Worm (Caenorhabditis elegans) whole organism, L4 larva: Measurements from ENCODE around the gene atf-4.

Experiments used
- D1046.2 ChIP-seq: fragments of 200-800 bp; sonication (Bioruptor generic); IDR thresholded peaks from 2 replicates; pipeline ENCODE4 v1.3.6; 2022; ENCODE audit warnings: missing genetic modification characterization, missing compliant biosample characterization
- F10B5.3 ChIP-seq: sonication (generic microtip); optimal IDR thresholded peaks from 2 replicates; lab custom pipeline; 2016; ENCODE audit warnings: mild to moderate bottlenecking, missing genetic modification characterization, missing compliant biosample characterization
- F26F4.8 ChIP-seq: fragments of 200-800 bp; sonication (Bioruptor generic); conservative IDR thresholded peaks from 2 replicates; pipeline ENCODE4 v1.3.6; 2022; ENCODE audit warnings: missing genetic modification characterization, missing compliant biosample characterization
- F49E8.2 ChIP-seq: sonication (generic microtip); optimal IDR thresholded peaks from 2 replicates; lab custom pipeline; 2016; ENCODE audit warnings: missing compliant biosample characterization, mild to moderate bottlenecking, missing genetic modification characterization, borderline replicate concordance
- R02D3.7 ChIP-seq: fragments of 150-350 bp; sonication (generic microtip); optimal IDR thresholded peaks from 3 replicates; lab custom pipeline; 2014; ENCODE audit warnings: missing biosample characterization, missing genetic modification characterization
- Y48G9A.11 ChIP-seq: fragments of 200-800 bp; sonication (Bioruptor generic); IDR thresholded peaks from 2 replicates; pipeline ENCODE4 v1.3.6; 2022; ENCODE audit warnings: missing genetic modification reagents, missing genetic modification characterization, missing compliant biosample characterization
- Y75B8A.6 ChIP-seq: fragments of 200-800 bp; sonication (Bioruptor generic); IDR thresholded peaks from 2 replicates; pipeline ENCODE4 v1.3.6; 2022; ENCODE audit warnings: missing genetic modification reagents, missing genetic modification characterization, missing compliant biosample characterization
- ZK337.2 ChIP-seq: fragments of 200-800 bp; sonication (Bioruptor generic); IDR thresholded peaks from 2 replicates; pipeline ENCODE4 v1.3.6; 2022; ENCODE audit warnings: missing genetic modification reagents, missing genetic modification characterization, missing compliant biosample characterization
- ZK546.5 ChIP-seq, 2 experiments: sonication (generic microtip); optimal IDR thresholded peaks; 2 replicates each; lab custom pipeline; 2017; ENCODE audit warnings: missing biosample characterization in 2 of 2, missing genetic modification characterization in 2 of 2
- attf-4 ChIP-seq: sonication (generic microtip); optimal IDR thresholded peaks from 3 replicates; lab custom pipeline; 2017; ENCODE audit warnings: missing biosample characterization, missing genetic modification characterization
- ceh-28 ChIP-seq: fragments of 150-350 bp; optimal IDR thresholded peaks from 2 replicates; lab custom pipeline; 2014; ENCODE audit warnings: missing biosample characterization, missing genetic modification reagents, missing genetic modification characterization
- ctbp-1 ChIP-seq: fragments of 200-800 bp; sonication (Bioruptor generic); IDR thresholded peaks from 2 replicates; pipeline ENCODE4 v1.3.6; 2022; ENCODE audit warnings: missing genetic modification reagents, missing genetic modification characterization, missing compliant biosample characterization
- daf-16 ChIP-seq, 3 experiments: sonication (generic microtip); optimal IDR thresholded peaks; 2 replicates each; lab custom pipeline; 2016 to 2017; ENCODE audit warnings: missing genetic modification characterization in 3 of 3, missing genetic modification reagents in 3 of 3, mild to moderate bottlenecking in 2 of 3, missing compliant biosample characterization in 2 of 3, missing biosample characterization in 1 of 3, moderate library complexity in 1 of 3
- daf-19 ChIP-seq: fragments of 200-800 bp; sonication (Bioruptor generic); conservative IDR thresholded peaks from 2 replicates; pipeline ENCODE4 v1.3.6; 2022; ENCODE audit warnings: missing genetic modification characterization, missing compliant biosample characterization
- dmd-6 ChIP-seq: fragments of 200-800 bp; sonication (Bioruptor generic); IDR thresholded peaks from 2 replicates; pipeline ENCODE4 v1.3.6; 2022; ENCODE audit warnings: missing genetic modification reagents, missing genetic modification characterization, missing compliant biosample characterization
- dmd-8 ChIP-seq: fragments of 200-800 bp; sonication (Bioruptor generic); IDR thresholded peaks from 2 replicates; pipeline ENCODE4 v1.3.6; 2022; ENCODE audit warnings: missing genetic modification characterization, missing compliant biosample characterization
- egl-27 ChIP-seq: sonication (generic microtip); optimal IDR thresholded peaks from 3 replicates; lab custom pipeline; 2017; ENCODE audit warnings: missing biosample characterization, missing genetic modification reagents, missing genetic modification characterization
- egl-43 ChIP-seq: fragments of 200-800 bp; sonication (Bioruptor generic); IDR thresholded peaks from 2 replicates; pipeline ENCODE4 v1.3.6; 2022; ENCODE audit warnings: missing genetic modification reagents, missing genetic modification characterization, missing compliant biosample characterization
- fkh-10 ChIP-seq: fragments of 150-350 bp; optimal IDR thresholded peaks from 2 replicates; lab custom pipeline; 2014; ENCODE audit warnings: missing biosample characterization, missing genetic modification reagents, missing genetic modification characterization
- fos-1 ChIP-seq: fragments of 150-350 bp; optimal IDR thresholded peaks from 2 replicates; lab custom pipeline; 2014; ENCODE audit warnings: missing biosample characterization, missing genetic modification characterization
- gei-8 ChIP-seq: fragments of 200-800 bp; sonication (Bioruptor generic); optimal IDR thresholded peaks from 2 replicates; lab custom pipeline; 2018; ENCODE audit warnings: mild to moderate bottlenecking, missing genetic modification characterization, missing compliant biosample characterization
- hif-1 ChIP-seq, 2 experiments: sonication (generic microtip); optimal IDR thresholded peaks; 2 replicates each; lab custom pipeline; 2016 to 2017; ENCODE audit warnings: missing compliant biosample characterization in 2 of 2, missing genetic modification characterization in 2 of 2, missing genetic modification reagents in 2 of 2, missing genotype in 2 of 2, mild to moderate bottlenecking in 1 of 2
- hlh-11 ChIP-seq: fragments of 200-800 bp; sonication (Bioruptor generic); optimal IDR thresholded peaks from 2 replicates; lab custom pipeline; 2018; ENCODE audit warnings: mild to moderate bottlenecking, missing genetic modification characterization, missing compliant biosample characterization
- hlh-30 ChIP-seq: sonication (generic microtip); optimal IDR thresholded peaks from 2 replicates; lab custom pipeline; 2017; ENCODE audit warnings: antibody characterized with exemption, mild to moderate bottlenecking, missing genetic modification characterization, missing compliant biosample characterization; ENCODE audit not compliant: insufficient read depth
- hmg-1.1 ChIP-seq: fragments of 200-800 bp; sonication (Bioruptor generic); IDR thresholded peaks from 2 replicates; pipeline ENCODE4 v1.3.6; 2022; ENCODE audit warnings: missing genetic modification reagents, missing genetic modification characterization, missing compliant biosample characterization
- jun-1 ChIP-seq: fragments of 150-350 bp; optimal IDR thresholded peaks from 2 replicates; lab custom pipeline; 2014; ENCODE audit warnings: missing biosample characterization, missing genetic modification reagents, missing genetic modification characterization
- lim-7 ChIP-seq: fragments of 200-800 bp; sonication (Bioruptor generic); IDR thresholded peaks from 2 replicates; pipeline ENCODE4 v1.3.6; 2022; ENCODE audit warnings: missing genetic modification characterization, missing compliant biosample characterization
- lin-13 ChIP-seq: fragments of 150-350 bp; optimal IDR thresholded peaks from 2 replicates; lab custom pipeline; 2014; ENCODE audit warnings: missing biosample characterization, missing genetic modification reagents, missing genetic modification characterization
- lin-39 ChIP-seq: fragments of 150-350 bp; optimal IDR thresholded peaks from 2 replicates; lab custom pipeline; 2014; ENCODE audit warnings: missing biosample characterization, missing genetic modification reagents, missing genetic modification characterization
- madf-5 ChIP-seq, 2 experiments: fragments of 200-800 bp; sonication (Bioruptor generic); IDR thresholded peaks; 2 replicates each; pipeline ENCODE4 v1.3.6; 2022; ENCODE audit warnings: missing compliant biosample characterization in 2 of 2, missing genetic modification characterization in 2 of 2
- madf-9 ChIP-seq: fragments of 200-800 bp; sonication (Bioruptor generic); conservative IDR thresholded peaks from 2 replicates; pipeline ENCODE4 v1.3.6; 2022; ENCODE audit warnings: missing genetic modification reagents, missing genetic modification characterization, missing compliant biosample characterization
- mdl-1 ChIP-seq, 2 experiments: fragments of 150-350 bp in 1 of 2; sonication (generic microtip) in 1 of 2; optimal IDR thresholded peaks; 2 replicates each; lab custom pipeline; 2014 to 2017; ENCODE audit warnings: missing biosample characterization in 2 of 2, missing genetic modification characterization in 2 of 2
- mxl-2 ChIP-seq: fragments of 200-800 bp; sonication (Bioruptor generic); conservative IDR thresholded peaks from 2 replicates; pipeline ENCODE4 v1.3.6; 2022; ENCODE audit warnings: missing genetic modification reagents, missing genetic modification characterization, missing compliant biosample characterization
- mxl-3 ChIP-seq: fragments of 200-800 bp; sonication (Bioruptor generic); optimal IDR thresholded peaks from 2 replicates; lab custom pipeline; 2018; ENCODE audit warnings: mild to moderate bottlenecking, missing genetic modification characterization, missing compliant biosample characterization
- nhr-237 ChIP-seq: sonication (generic microtip); optimal IDR thresholded peaks from 2 replicates; lab custom pipeline; 2017; ENCODE audit warnings: missing biosample characterization, missing genetic modification characterization
- nhr-25 ChIP-seq: sonication (generic microtip); optimal IDR thresholded peaks from 2 replicates; lab custom pipeline; 2017; ENCODE audit warnings: missing genetic modification characterization, mild to moderate bottlenecking, missing compliant biosample characterization, antibody characterized with exemption, moderate library complexity, borderline replicate concordance; ENCODE audit not compliant: insufficient read depth
- nhr-28 ChIP-seq: fragments of 150-350 bp; optimal IDR thresholded peaks from 2 replicates; lab custom pipeline; 2014; ENCODE audit warnings: missing biosample characterization, missing genetic modification characterization
- nhr-41 ChIP-seq: fragments of 200-800 bp; sonication (Bioruptor generic); IDR thresholded peaks from 2 replicates; pipeline ENCODE4 v1.3.6; 2022; ENCODE audit warnings: missing genetic modification reagents, missing genetic modification characterization, missing compliant biosample characterization
- nhr-48 ChIP-seq: sonication (generic microtip); optimal IDR thresholded peaks from 2 replicates; lab custom pipeline; 2016; ENCODE audit warnings: mild to moderate bottlenecking, missing genetic modification characterization, missing compliant biosample characterization
- pha-4 ChIP-seq, 2 experiments: fragments of 150-350 bp in 1 of 2; fragments of 200-800 bp in 1 of 2; sonication (Bioruptor generic) in 1 of 2; IDR thresholded peaks in 1 of 2; optimal IDR thresholded peaks in 1 of 2; 2 replicates each; pipeline versions ENCODE4 v1.3.6 to Lab custom; 2014 to 2022; ENCODE audit warnings: missing genetic modification characterization in 2 of 2, missing genetic modification reagents in 2 of 2, missing biosample characterization in 1 of 2, missing compliant biosample characterization in 1 of 2
- rbr-2 ChIP-seq: sonication (generic microtip); optimal IDR thresholded peaks from 2 replicates; lab custom pipeline; 2016; ENCODE audit warnings: missing genotype, missing genetic modification characterization, missing compliant biosample characterization
- snpc-1.2 ChIP-seq: fragments of 200-800 bp; sonication (Bioruptor generic); IDR thresholded peaks from 2 replicates; pipeline ENCODE4 v1.3.6; 2022; ENCODE audit warnings: missing genetic modification reagents, missing genetic modification characterization, missing compliant biosample characterization
- snpc-4 ChIP-seq: fragments of 150-350 bp; optimal IDR thresholded peaks from 2 replicates; lab custom pipeline; 2014; ENCODE audit warnings: missing biosample characterization, missing genetic modification characterization
- spr-3 ChIP-seq: fragments of 200-800 bp; sonication (Bioruptor generic); optimal IDR thresholded peaks from 2 replicates; lab custom pipeline; 2018; ENCODE audit warnings: mild to moderate bottlenecking, missing genetic modification characterization, missing compliant biosample characterization
- tag-97 ChIP-seq: fragments of 200-800 bp; sonication (Bioruptor generic); IDR thresholded peaks from 2 replicates; pipeline ENCODE4 v1.3.6; 2022; ENCODE audit warnings: missing genetic modification characterization, missing compliant biosample characterization
- unc-39 ChIP-seq: sonication (generic microtip); optimal IDR thresholded peaks from 2 replicates; lab custom pipeline; 2017; ENCODE audit warnings: missing biosample characterization, missing genetic modification characterization
- zfp-2 ChIP-seq: sonication (generic microtip); optimal IDR thresholded peaks from 2 replicates; lab custom pipeline; 2016; ENCODE audit warnings: mild to moderate bottlenecking, missing genetic modification characterization, missing compliant biosample characterization
- zfp-3 ChIP-seq: fragments of 200-800 bp; sonication (Bioruptor generic); conservative IDR thresholded peaks from 2 replicates; pipeline ENCODE4 v1.3.6; 2022; ENCODE audit warnings: missing genetic modification reagents, missing genetic modification characterization, missing compliant biosample characterization
- zip-2 ChIP-seq: fragments of 150-350 bp; optimal IDR thresholded peaks from 2 replicates; lab custom pipeline; 2014; ENCODE audit warnings: missing biosample characterization, missing genetic modification characterization

Gene atf-4

DNA sequence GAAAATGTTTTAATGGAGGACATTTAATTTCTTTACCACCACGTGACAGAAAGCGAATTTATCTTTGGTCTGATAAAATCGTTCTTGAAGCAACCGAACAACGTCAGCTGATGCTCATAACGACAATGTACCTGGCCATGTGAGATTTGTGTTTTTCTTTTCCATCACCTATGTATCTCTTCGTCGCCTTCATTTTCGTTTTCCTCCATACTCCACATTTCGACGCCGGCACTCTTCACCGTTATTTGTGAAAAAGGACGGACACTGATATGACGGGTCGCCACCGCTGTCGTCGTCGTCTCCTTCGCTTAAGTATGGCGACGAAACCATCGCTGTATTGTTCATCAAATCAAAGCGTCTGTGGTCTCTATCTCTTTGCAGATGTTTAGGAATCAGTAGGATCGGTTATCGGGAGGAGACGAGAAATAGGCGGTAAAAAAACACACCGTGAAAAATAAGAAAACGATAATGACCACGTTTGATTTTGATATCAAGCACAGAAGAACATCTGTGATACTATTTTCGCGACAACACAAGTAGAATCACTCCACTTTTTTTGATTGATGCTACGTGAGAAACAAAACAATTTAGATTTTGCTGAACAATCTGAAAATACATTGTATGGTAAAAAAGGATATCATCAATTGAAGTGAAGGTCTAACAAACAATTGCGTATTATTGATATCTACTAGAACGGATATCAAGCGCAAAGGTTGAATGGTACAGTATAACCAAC lies 23.6 kb downstream of the atf-4 start (continued):
- TF ChIP-seq hif-1 (tag; optimal IDR thresholded peaks at IDR 0.05; lab: Kevin White, UChicago) (peak; percentile 34 to 74), mdl-1 (tag; optimal IDR thresholded peaks at IDR 0.05; lab: Kevin White, UChicago) (peak in 1 of 2 experiments; percentile 61), ctbp-1 (GFP tag; lab: Robert Waterston, UW) (no peak), zfp-2 (tag; lab: Kevin White, UChicago) (no peak), madf-9 (GFP tag; lab: Robert Waterston, UW) (no peak), lin-39 (no peak), rbr-2 (tag; lab: Kevin White, UChicago) (no peak), Y48G9A.11 (no peak), nhr-28 (tag; lab: Kevin White, UChicago) (peak; percentile 61), hmg-1.1 (GFP tag; lab: Robert Waterston, UW) (no peak), dmd-8 (no peak), zfp-3 (GFP tag; lab: Robert Waterston, UW) (no peak), F26F4.8 (no peak), daf-19 (GFP tag; lab: Robert Waterston, UW) (no peak), unc-39 (tag; lab: Kevin White, UChicago) (no peak), spr-3 (no peak), nhr-25 (tag; lab: Kevin White, UChicago) (no peak), nhr-41 (GFP tag; lab: Robert Waterston, UW) (no peak), snpc-1.2 (no peak), daf-16 (GFP tag; optimal IDR thresholded peaks at IDR 0.05; lab: Kevin White, UChicago) (no peak), daf-16 (tag; optimal IDR thresholded peaks at IDR 0.05; lab: Kevin White, UChicago) (peak; percentile 59), hlh-30 (tag; lab: Kevin White, UChicago) (peak; percentile 77), snpc-4 (tag; lab: Kevin White, UChicago) (no peak), ZK337.2 (GFP tag; lab: Robert Waterston, UW) (no peak), jun-1 (tag; lab: Kevin White, UChicago) (no peak), F10B5.3 (no peak), mxl-2 (no peak), lim-7 (GFP tag; lab: Robert Waterston, UW) (no peak), nhr-48 (tag; lab: Kevin White, UChicago) (peak; percentile 53), R02D3.7 (tag; lab: Kevin White, UChicago) (no peak), pha-4 (GFP tag; IDR thresholded peaks at IDR 0.05; lab: Robert Waterston, UW) (no peak), pha-4 (tag; optimal IDR thresholded peaks at IDR 0.05; lab: Kevin White, UChicago) (no peak), ZK546.5 (tag; optimal IDR thresholded peaks at IDR 0.05; lab: Kevin White, UChicago) (no peak), ceh-28 (no peak), gei-8 (GFP tag; lab: Kevin White, UChicago) (no peak), mxl-3 (GFP tag; lab: Kevin White, UChicago) (peak; percentile 65), madf-5 (GFP tag; IDR thresholded peaks at IDR 0.05; lab: Robert Waterston, UW) (no peak), dmd-6 (GFP tag; lab: Robert Waterston, UW) (peak; percentile 70), F49E8.2 (tag; lab: Kevin White, UChicago) (no peak), D1046.2 (GFP tag; lab: Robert Waterston, UW) (no peak), zip-2 (tag; lab: Kevin White, UChicago) (no peak), fkh-10 (no peak), attf-4 (no peak), hlh-11 (tag; lab: Kevin White, UChicago) (peak; percentile 82), egl-43 (GFP tag; lab: Robert Waterston, UW) (no peak), tag-97 (no peak), fos-1 (tag; lab: Kevin White, UChicago) (no peak), egl-27 (no peak), lin-13 (GFP tag; lab: Kevin White, UChicago) (no peak), Y75B8A.6 (GFP tag; lab: Robert Waterston, UW) (no peak), nhr-237 (no peak)
